Worm (Caenorhabditis elegans) whole organism, L1 larva: ENCODE data around the gene nlp-48.

Source experiments
- fkh-10 ChIP-seq: sonication (generic microtip); optimal IDR thresholded peaks from 2 replicates; lab custom pipeline; 2017; ENCODE audit warnings: missing biosample characterization, missing genetic modification reagents, missing genetic modification characterization
- fkh-4 ChIP-seq: sonication (generic microtip); optimal IDR thresholded peaks from 2 replicates; lab custom pipeline; 2016; ENCODE audit warnings: missing compliant biosample characterization, missing genetic modification characterization, borderline replicate concordance
- jun-1 ChIP-seq: fragments of 150-350 bp; optimal IDR thresholded peaks from 2 replicates; lab custom pipeline; 2014; ENCODE audit warnings: missing biosample characterization, missing genetic modification reagents, missing genetic modification characterization
- nhr-76 ChIP-seq: sonication (generic microtip); optimal IDR thresholded peaks from 2 replicates; lab custom pipeline; 2017; ENCODE audit warnings: missing biosample characterization, missing genetic modification characterization
- nhr-77 ChIP-seq: fragments of 150-350 bp; optimal IDR thresholded peaks from 2 replicates; lab custom pipeline; 2014; ENCODE audit warnings: missing biosample characterization, missing genetic modification characterization
- unc-98 ChIP-seq: fragments of 200-800 bp; sonication (Bioruptor generic); IDR thresholded peaks from 2 replicates; pipeline ENCODE4 v1.3.6; 2022; ENCODE audit warnings: missing genetic modification characterization, missing compliant biosample characterization
- ztf-4 ChIP-seq: fragments of 150-350 bp; optimal IDR thresholded peaks from 2 replicates; lab custom pipeline; 2014; ENCODE audit warnings: missing biosample characterization, missing genetic modification characterization

- TF ChIP-seq fkh-10 (GFP tag; lab: Kevin White, UChicago) (no peak), jun-1 (tag; lab: Kevin White, UChicago) (no peak), nhr-77 (tag; lab: Kevin White, UChicago) (no peak), nhr-76 (tag; lab: Kevin White, UChicago) (no peak), unc-98 (no peak), fkh-4 (tag; lab: Kevin White, UChicago) (no peak), ztf-4 (tag; lab: Kevin White, UChicago) (no peak)
Observed at ce11 chrIII:9361228-9361627, 39.7 kb downstream of the nlp-48 start, which contains the start of gene flp-25.
